Worm (Caenorhabditis elegans) whole organism, L2 larva: Measurements from ENCODE around the gene Y69E1A.4.

Source experiments
- C34F6.9 ChIP-seq: fragments of 150-350 bp; optimal IDR thresholded peaks from 2 replicates; lab custom pipeline; 2014; ENCODE audit warnings: missing biosample characterization, missing genetic modification characterization
- F13H6.1 ChIP-seq: sonication (generic microtip); optimal IDR thresholded peaks from 2 replicates; lab custom pipeline; 2016; ENCODE audit warnings: missing genetic modification characterization, missing compliant biosample characterization
- R02D3.7 ChIP-seq: fragments of 150-350 bp; optimal IDR thresholded peaks from 2 replicates; lab custom pipeline; 2014; ENCODE audit warnings: missing biosample characterization, missing genetic modification characterization
- Y55F3AM.14 ChIP-seq: fragments of 200-800 bp; sonication (Bioruptor generic); optimal IDR thresholded peaks from 2 replicates; lab custom pipeline; 2018; ENCODE audit warnings: mild to moderate bottlenecking, missing genetic modification characterization, missing compliant biosample characterization
- ZK546.5 ChIP-seq: sonication (generic microtip); optimal IDR thresholded peaks from 2 replicates; lab custom pipeline; 2017; ENCODE audit warnings: missing biosample characterization, missing genetic modification characterization
- alr-1 ChIP-seq: fragments of 150-350 bp; optimal IDR thresholded peaks from 2 replicates; lab custom pipeline; 2014; ENCODE audit warnings: missing biosample characterization, missing genetic modification characterization
- aly-2 ChIP-seq: fragments of 150-350 bp; optimal IDR thresholded peaks from 2 replicates; lab custom pipeline; 2014; ENCODE audit warnings: missing biosample characterization, missing genetic modification characterization
- ama-1 ChIP-seq: fragments of 150-350 bp; optimal IDR thresholded peaks from 2 replicates; lab custom pipeline; 2018; ENCODE audit warnings: inconsistent platforms
- blmp-1 ChIP-seq: sonication (generic microtip); optimal IDR thresholded peaks from 2 replicates; lab custom pipeline; 2017; ENCODE audit warnings: missing genetic modification characterization, mild to moderate bottlenecking, missing compliant biosample characterization, antibody characterized with exemption, moderate library complexity; ENCODE audit not compliant: insufficient read depth
- ceh-16 ChIP-seq: fragments of 150-350 bp; optimal IDR thresholded peaks from 2 replicates; lab custom pipeline; 2014; ENCODE audit warnings: missing biosample characterization, missing genetic modification characterization
- ceh-82 ChIP-seq: fragments of 150-350 bp; optimal IDR thresholded peaks from 2 replicates; lab custom pipeline; 2014; ENCODE audit warnings: missing biosample characterization, missing genetic modification characterization
- crh-2 ChIP-seq: sonication (generic microtip); optimal IDR thresholded peaks from 2 replicates; lab custom pipeline; 2017; ENCODE audit warnings: missing biosample characterization, missing genetic modification characterization
- dmd-4 ChIP-seq: sonication (generic microtip); optimal IDR thresholded peaks from 2 replicates; lab custom pipeline; 2017; ENCODE audit warnings: missing biosample characterization, missing genetic modification characterization
- egl-27 ChIP-seq: sonication (generic microtip); optimal IDR thresholded peaks from 3 replicates; lab custom pipeline; 2017; ENCODE audit warnings: missing biosample characterization, missing genetic modification reagents, missing genetic modification characterization
- elt-1 ChIP-seq: fragments of 150-350 bp; optimal IDR thresholded peaks from 2 replicates; lab custom pipeline; 2014; ENCODE audit warnings: missing biosample characterization, missing genetic modification characterization
- elt-3 ChIP-seq: sonication (generic microtip); optimal IDR thresholded peaks from 2 replicates; lab custom pipeline; 2017; ENCODE audit warnings: missing biosample characterization, missing genetic modification characterization
- fos-1 ChIP-seq: fragments of 150-350 bp; optimal IDR thresholded peaks from 2 replicates; lab custom pipeline; 2014; ENCODE audit warnings: missing biosample characterization, missing genetic modification characterization
- gmeb-1 ChIP-seq: fragments of 150-350 bp; optimal IDR thresholded peaks from 2 replicates; lab custom pipeline; 2014; ENCODE audit warnings: missing biosample characterization, missing genetic modification characterization
- lin-11 ChIP-seq: fragments of 150-350 bp; sonication (generic microtip); optimal IDR thresholded peaks from 2 replicates; lab custom pipeline; 2014; ENCODE audit warnings: missing biosample characterization, missing genetic modification characterization, inconsistent platforms, mixed read lengths
- lin-13 ChIP-seq: fragments of 150-350 bp; optimal IDR thresholded peaks from 2 replicates; lab custom pipeline; 2014; ENCODE audit warnings: missing biosample characterization, missing genetic modification reagents, missing genetic modification characterization
- lin-39 ChIP-seq: fragments of 150-350 bp; optimal IDR thresholded peaks from 2 replicates; lab custom pipeline; 2014; ENCODE audit warnings: missing biosample characterization, missing genetic modification reagents, missing genetic modification characterization
- lsy-2 ChIP-seq, 2 experiments: fragments of 150-350 bp in 1 of 2; sonication (generic microtip) in 1 of 2; optimal IDR thresholded peaks; 2 replicates each; lab custom pipeline; 2014 to 2017; ENCODE audit warnings: missing biosample characterization in 2 of 2, missing genetic modification characterization in 2 of 2
- mab-5 ChIP-seq: fragments of 150-350 bp; optimal IDR thresholded peaks from 2 replicates; lab custom pipeline; 2014; ENCODE audit warnings: missing biosample characterization, missing genetic modification characterization
- mbf-1 ChIP-seq: sonication (generic microtip); optimal IDR thresholded peaks from 2 replicates; lab custom pipeline; 2017; ENCODE audit warnings: missing biosample characterization, missing genetic modification characterization
- mdl-1 ChIP-seq, 2 experiments: fragments of 150-350 bp in 1 of 2; sonication (generic microtip) in 1 of 2; optimal IDR thresholded peaks; 2 replicates each; lab custom pipeline; 2017; ENCODE audit warnings: missing biosample characterization in 2 of 2, missing genetic modification characterization in 2 of 2
- nhr-10 ChIP-seq: sonication (generic microtip); optimal IDR thresholded peaks from 2 replicates; lab custom pipeline; 2017; ENCODE audit warnings: missing biosample characterization, missing genetic modification characterization
- nhr-11 ChIP-seq: fragments of 150-350 bp; optimal IDR thresholded peaks from 2 replicates; lab custom pipeline; 2014; ENCODE audit warnings: missing biosample characterization, missing genetic modification characterization
- nhr-12 ChIP-seq: fragments of 150-350 bp; optimal IDR thresholded peaks from 2 replicates; lab custom pipeline; 2014; ENCODE audit warnings: missing biosample characterization, missing genetic modification characterization
- nhr-129 ChIP-seq: fragments of 150-350 bp; optimal IDR thresholded peaks from 2 replicates; lab custom pipeline; 2014; ENCODE audit warnings: missing biosample characterization, missing genetic modification characterization
- nhr-21 ChIP-seq: fragments of 150-350 bp; optimal IDR thresholded peaks from 2 replicates; lab custom pipeline; 2014; ENCODE audit warnings: missing biosample characterization, missing genetic modification characterization
- nhr-23 ChIP-seq: fragments of 150-350 bp; optimal IDR thresholded peaks from 2 replicates; lab custom pipeline; 2014; ENCODE audit warnings: missing biosample characterization, missing genetic modification reagents, missing genetic modification characterization
- nhr-237 ChIP-seq: fragments of 150-350 bp; optimal IDR thresholded peaks from 2 replicates; lab custom pipeline; 2014; ENCODE audit warnings: missing biosample characterization, missing genetic modification characterization
- nhr-25 ChIP-seq: fragments of 150-350 bp; sonication (generic microtip); optimal IDR thresholded peaks from 3 replicates; lab custom pipeline; 2014; ENCODE audit warnings: missing biosample characterization, missing genetic modification characterization
- nhr-6 ChIP-seq: fragments of 150-350 bp; optimal IDR thresholded peaks from 2 replicates; lab custom pipeline; 2014; ENCODE audit warnings: missing biosample characterization, missing genetic modification characterization
- nhr-77 ChIP-seq: fragments of 150-350 bp; optimal IDR thresholded peaks from 2 replicates; lab custom pipeline; 2014; ENCODE audit warnings: missing biosample characterization, missing genetic modification characterization
- peb-1 ChIP-seq: fragments of 150-350 bp; optimal IDR thresholded peaks from 2 replicates; lab custom pipeline; 2014; ENCODE audit warnings: missing biosample characterization, missing genetic modification characterization
- sem-4 ChIP-seq: fragments of 150-350 bp; optimal IDR thresholded peaks from 2 replicates; lab custom pipeline; 2014; ENCODE audit warnings: missing biosample characterization, missing genetic modification reagents, missing genetic modification characterization
- skn-1 ChIP-seq: sonication (generic microtip); optimal IDR thresholded peaks from 2 replicates; lab custom pipeline; 2017; ENCODE audit warnings: missing biosample characterization, missing genetic modification characterization
- sma-3 ChIP-seq: sonication (generic microtip); optimal IDR thresholded peaks from 2 replicates; lab custom pipeline; 2016; ENCODE audit warnings: missing genetic modification reagents, missing genetic modification characterization, missing compliant biosample characterization
- sma-9 ChIP-seq, 2 experiments: fragments of 150-350 bp in 1 of 2; sonication (generic microtip) in 1 of 2; optimal IDR thresholded peaks; 2 replicates each; lab custom pipeline; 2014 to 2016; ENCODE audit warnings: missing genetic modification characterization in 2 of 2, mild to moderate bottlenecking in 1 of 2, missing biosample characterization in 1 of 2, missing compliant biosample characterization in 1 of 2, missing genetic modification reagents in 1 of 2, moderate library complexity in 1 of 2
- snpc-4 ChIP-seq: fragments of 150-350 bp; optimal IDR thresholded peaks from 2 replicates; lab custom pipeline; 2014; ENCODE audit warnings: missing biosample characterization, missing genetic modification characterization
- unc-39 ChIP-seq: fragments of 150-350 bp; optimal IDR thresholded peaks from 2 replicates; lab custom pipeline; 2014; ENCODE audit warnings: missing biosample characterization, missing genetic modification characterization
- unc-55 ChIP-seq: fragments of 150-350 bp; sonication (generic microtip); optimal IDR thresholded peaks from 3 replicates; lab custom pipeline; 2014; ENCODE audit warnings: missing biosample characterization, missing genetic modification reagents, missing genetic modification characterization
- unc-62 ChIP-seq: fragments of 150-350 bp; optimal IDR thresholded peaks from 2 replicates; lab custom pipeline; 2014; ENCODE audit warnings: missing biosample characterization, missing genetic modification reagents, missing genetic modification characterization
- zag-1 ChIP-seq: fragments of 150-350 bp; optimal IDR thresholded peaks from 2 replicates; lab custom pipeline; 2014; ENCODE audit warnings: missing biosample characterization, missing genetic modification characterization
- ztf-1 ChIP-seq: fragments of 200-800 bp; sonication (Bioruptor generic); conservative IDR thresholded peaks from 2 replicates; pipeline ENCODE4 v1.3.6; 2022; ENCODE audit warnings: missing genetic modification characterization, missing compliant biosample characterization
- ztf-11 ChIP-seq: sonication (generic microtip); optimal IDR thresholded peaks from 2 replicates; lab custom pipeline; 2017; ENCODE audit warnings: missing biosample characterization, missing genetic modification characterization
- ztf-4 ChIP-seq: fragments of 150-350 bp; optimal IDR thresholded peaks from 2 replicates; lab custom pipeline; 2014; ENCODE audit warnings: missing biosample characterization, missing genetic modification characterization

Y69E1A.4 gene

ce11 chrIV:10935336-10935735 is 19.7 kb upstream of the Y69E1A.4 start (continued):
- TF ChIP-seq unc-55 (peak; percentile 34), Y55F3AM.14 (GFP tag; lab: Kevin White, UChicago) (peak; percentile 80), fos-1 (tag; lab: Kevin White, UChicago) (peak; percentile 66), ztf-11 (no peak), elt-1 (no peak), ztf-1 (GFP tag; lab: Robert Waterston, UW) (no peak), nhr-237 (no peak)

- peak; percentile 57 for TF ChIP-seq ceh-16 (tag; lab: Kevin White, UChicago)
- peak; percentile 98 for TF ChIP-seq nhr-129 (tag; lab: Kevin White, UChicago)
- TF ChIP-seq lin-11 (tag; lab: Kevin White, UChicago): peak; percentile 82
- TF ChIP-seq aly-2 (tag; lab: Kevin White, UChicago): no peak
- no peak for TF ChIP-seq R02D3.7 (tag; lab: Kevin White, UChicago)
- peak; percentile 99 for TF ChIP-seq sma-9 (GFP tag; optimal IDR thresholded peaks at IDR 0.05; lab: Kevin White, UChicago)
- no peak for TF ChIP-seq sma-9 (tag; optimal IDR thresholded peaks at IDR 0.05; lab: Kevin White, UChicago)
- no peak for TF ChIP-seq elt-1
- TF ChIP-seq peb-1 (tag; lab: Kevin White, UChicago): no peak
- peak; percentile 21 for TF ChIP-seq ceh-82
- no peak for TF ChIP-seq ztf-1 (GFP tag; lab: Robert Waterston, UW)
- TF ChIP-seq nhr-237: no peak
- TF ChIP-seq lin-13: peak; percentile 87
- TF ChIP-seq lin-39 (tag; lab: Kevin White, UChicago): peak; percentile 53
- peak; percentile 98 for TF ChIP-seq F13H6.1 (tag; lab: Kevin White, UChicago)
- peak; percentile 70 for TF ChIP-seq nhr-10
- TF ChIP-seq C34F6.9: peak; percentile 99
- peak; percentile 98 for TF ChIP-seq nhr-21
- TF ChIP-seq unc-62: peak; percentile 93
- no peak for TF ChIP-seq nhr-77 (tag; lab: Kevin White, UChicago)
- TF ChIP-seq ztf-4 (tag; lab: Kevin White, UChicago): peak; percentile 97
- peak; percentile 75 to 95 for TF ChIP-seq lsy-2 (tag; optimal IDR thresholded peaks at IDR 0.05; lab: Kevin White, UChicago)
- peak; percentile 94 for TF ChIP-seq Y55F3AM.14 (GFP tag; lab: Kevin White, UChicago)
- TF ChIP-seq fos-1 (tag; lab: Kevin White, UChicago): peak; percentile 97
- TF ChIP-seq unc-39 (tag; lab: Kevin White, UChicago): no peak
- peak; percentile 99 for TF ChIP-seq blmp-1
- TF ChIP-seq mab-5 (tag; lab: Kevin White, UChicago): peak; percentile 92
- no peak for TF ChIP-seq mbf-1 (tag; lab: Kevin White, UChicago)
- peak; percentile 89 for TF ChIP-seq snpc-4 (tag; lab: Kevin White, UChicago)
- no peak for TF ChIP-seq nhr-11 (tag; lab: Kevin White, UChicago)
- TF ChIP-seq ztf-11: peak; percentile 4
- peak; percentile 79 to 97 for TF ChIP-seq mdl-1 (tag; optimal IDR thresholded peaks at IDR 0.05; lab: Kevin White, UChicago)
- TF ChIP-seq nhr-25 (tag; lab: Kevin White, UChicago): peak; percentile 98
- TF ChIP-seq egl-27 (tag; lab: Kevin White, UChicago): peak; percentile 97
- peak; percentile 98 for TF ChIP-seq crh-2 (tag; lab: Kevin White, UChicago)
- peak; percentile 38 for TF ChIP-seq nhr-12 (tag; lab: Kevin White, UChicago)
- no peak for TF ChIP-seq elt-3 (tag; lab: Kevin White, UChicago)
- peak; percentile 80 for TF ChIP-seq unc-55
- peak; percentile 78 for TF ChIP-seq zag-1
- peak; percentile 56 for TF ChIP-seq alr-1 (tag; lab: Kevin White, UChicago)
- TF ChIP-seq sem-4 (tag; lab: Kevin White, UChicago): peak; percentile 94
- no peak for TF ChIP-seq dmd-4 (tag; lab: Kevin White, UChicago)
- TF ChIP-seq sma-3 (GFP tag; lab: Kevin White, UChicago): peak; percentile 98
- no peak for TF ChIP-seq ZK546.5 (tag; lab: Kevin White, UChicago)
- TF ChIP-seq nhr-23 (tag; lab: Kevin White, UChicago): no peak
- peak; percentile 52 for TF ChIP-seq skn-1 (tag; lab: Kevin White, UChicago)
- TF ChIP-seq ama-1 (lab: Kevin White, UChicago): no peak
- TF ChIP-seq nhr-6 (tag; lab: Kevin White, UChicago): peak; percentile 98
- TF ChIP-seq gmeb-1 (tag; lab: Kevin White, UChicago): peak; percentile 88
These were observed 19.1 kb upstream of the Y69E1A.4 start, which contains the start of gene lgg-2 for ce11 chrIV:10935853-10936491. Gene lgg-2, minus strand, starts transcription at chrIV:10935903.
